Fruit fly (Drosophila melanogaster) whole organism, embryonic: Measurements from ENCODE around the gene DZIP1.

Experiments
- ATbp ChIP-seq: fragments of 200-800 bp; sonication (Bioruptor generic); optimal IDR thresholded peaks from 2 replicates; lab custom pipeline; 2017; ENCODE audit warnings: missing biosample characterization, mild to moderate bottlenecking, missing genetic modification characterization, missing genetic modification reagents
- B-H2 ChIP-seq: fragments of 200-800 bp; sonication (Bioruptor generic); optimal IDR thresholded peaks from 2 replicates; lab custom pipeline; 2018; ENCODE audit warnings: missing biosample characterization, mild to moderate bottlenecking, missing genetic modification characterization
- CG10543 ChIP-seq: fragments of 200-800 bp; sonication (Bioruptor generic); optimal IDR thresholded peaks from 3 replicates; lab custom pipeline; 2017; ENCODE audit warnings: missing biosample characterization, mild to moderate bottlenecking, missing genetic modification characterization, moderate library complexity
- CG11695 ChIP-seq: fragments of 200-800 bp; sonication (Bioruptor generic); IDR thresholded peaks from 3 replicates; pipeline ENCODE4 v1.3.6; 2022; ENCODE audit warnings: missing biosample characterization, missing genetic modification characterization
- CG13296 ChIP-seq: fragments of 200-800 bp; sonication (Bioruptor generic); optimal IDR thresholded peaks from 3 replicates; lab custom pipeline; 2018; ENCODE audit warnings: missing biosample characterization, mild to moderate bottlenecking, missing genetic modification characterization
- CG16815 ChIP-seq: fragments of 200-800 bp; sonication (Bioruptor generic); optimal IDR thresholded peaks from 3 replicates; lab custom pipeline; 2017; ENCODE audit warnings: missing biosample characterization, mild to moderate bottlenecking, missing genetic modification characterization
- CG1792 ChIP-seq: fragments of 200-800 bp; sonication (Bioruptor generic); optimal IDR thresholded peaks from 2 replicates; lab custom pipeline; 2016; ENCODE audit warnings: missing biosample characterization, missing genetic modification characterization
- CG2116 ChIP-seq: fragments of 200-800 bp; sonication (Bioruptor generic); optimal IDR thresholded peaks from 3 replicates; lab custom pipeline; 2018; ENCODE audit warnings: missing biosample characterization, mild to moderate bottlenecking, missing genetic modification characterization
- CG2120 ChIP-seq: fragments of 200-800 bp; sonication (Bioruptor generic); optimal IDR thresholded peaks from 3 replicates; lab custom pipeline; 2016; ENCODE audit warnings: missing biosample characterization, missing genetic modification characterization
- CG2129 ChIP-seq: fragments of 200-800 bp; sonication (Bioruptor generic); IDR thresholded peaks from 2 replicates; pipeline ENCODE4 v1.3.6; 2022; ENCODE audit warnings: missing biosample characterization, missing genetic modification characterization; ENCODE audit not compliant: partially characterized antibody
- CG2678 ChIP-seq: fragments of 200-800 bp; sonication (Bioruptor generic); optimal IDR thresholded peaks from 3 replicates; lab custom pipeline; 2019; ENCODE audit warnings: missing biosample characterization, mild to moderate bottlenecking, missing genetic modification characterization, moderate library complexity
- CG2875 ChIP-seq: fragments of 200-800 bp; sonication (Bioruptor generic); optimal IDR thresholded peaks from 2 replicates; lab custom pipeline; 2017; ENCODE audit warnings: missing biosample characterization, mild to moderate bottlenecking, missing genetic modification characterization, missing genetic modification reagents
- CG30020 ChIP-seq: fragments of 200-800 bp; optimal IDR thresholded peaks from 2 replicates; lab custom pipeline; 2019; ENCODE audit warnings: missing biosample characterization, mild to moderate bottlenecking, missing genetic modification characterization, moderate library complexity
- CG30403 ChIP-seq: fragments of 200-800 bp; sonication (Bioruptor generic); optimal IDR thresholded peaks from 3 replicates; lab custom pipeline; 2016; ENCODE audit warnings: missing biosample characterization, missing genetic modification characterization
- CG3065 ChIP-seq: fragments of 200-800 bp; sonication (Bioruptor generic); optimal IDR thresholded peaks from 2 replicates; lab custom pipeline; 2016; ENCODE audit warnings: missing biosample characterization, missing genetic modification characterization
- CG31224 ChIP-seq: fragments of 200-800 bp; sonication (Bioruptor generic); IDR thresholded peaks from 2 replicates; pipeline ENCODE4 v1.3.6; 2022; ENCODE audit warnings: missing biosample characterization, missing genetic modification characterization
- CG3995 ChIP-seq: fragments of 200-800 bp; sonication (Bioruptor generic); optimal IDR thresholded peaks from 3 replicates; lab custom pipeline; 2016; ENCODE audit warnings: missing biosample characterization, missing genetic modification characterization
- CG4328 ChIP-seq: fragments of 200-800 bp; sonication (Bioruptor generic); optimal IDR thresholded peaks from 3 replicates; lab custom pipeline; 2017; ENCODE audit warnings: missing biosample characterization, missing genetic modification reagents, missing genetic modification characterization
- CG4424 ChIP-seq: fragments of 200-800 bp; sonication (Bioruptor generic); optimal IDR thresholded peaks from 3 replicates; lab custom pipeline; 2016; ENCODE audit warnings: missing biosample characterization, missing genetic modification characterization
- CG6272 ChIP-seq: fragments of 200-800 bp; sonication (Bioruptor generic); IDR thresholded peaks from 2 replicates; pipeline ENCODE4 v1.3.6; 2022; ENCODE audit warnings: missing biosample characterization, missing genetic modification characterization
- CG6854 ChIP-seq: fragments of 200-800 bp; sonication (Bioruptor generic); optimal IDR thresholded peaks from 3 replicates; lab custom pipeline; 2017; ENCODE audit warnings: missing biosample characterization, mild to moderate bottlenecking, missing genetic modification characterization
- CG7372 ChIP-seq: fragments of 200-800 bp; sonication (Bioruptor generic); IDR thresholded peaks from 2 replicates; pipeline ENCODE4 v1.3.6; 2022; ENCODE audit warnings: missing biosample characterization, missing genetic modification characterization
- CG7556 ChIP-seq: fragments of 200-800 bp; sonication (Bioruptor generic); optimal IDR thresholded peaks from 2 replicates; lab custom pipeline; 2017; ENCODE audit warnings: missing biosample characterization, mild to moderate bottlenecking, missing genetic modification characterization
- CG8290 ChIP-seq, 3 experiments: fragments of 200-800 bp; sonication (Bioruptor generic); optimal IDR thresholded peaks; 2 replicates each; lab custom pipeline; 2016 to 2019; ENCODE audit warnings: missing biosample characterization in 3 of 3, missing genetic modification characterization in 3 of 3, mild to moderate bottlenecking in 2 of 3, moderate library complexity in 1 of 3
- H15 ChIP-seq: fragments of 200-800 bp; sonication (Bioruptor generic); IDR thresholded peaks from 3 replicates; pipeline ENCODE4 v1.3.6; 2022; ENCODE audit warnings: missing biosample characterization, missing genetic modification characterization
- Hmr ChIP-seq: fragments of 200-800 bp; sonication (Bioruptor generic); optimal IDR thresholded peaks from 3 replicates; lab custom pipeline; 2017; ENCODE audit warnings: mild to moderate bottlenecking, missing biosample characterization, missing genetic modification reagents, missing genetic modification characterization
- Hr51 ChIP-seq, 2 experiments: fragments of 200-800 bp; sonication (Bioruptor generic); optimal IDR thresholded peaks; 2 replicates in 1 of 2; 3 replicates in 1 of 2; lab custom pipeline; 2016 to 2018; ENCODE audit warnings: missing biosample characterization in 2 of 2, missing genetic modification characterization in 2 of 2, mild to moderate bottlenecking in 1 of 2, moderate library complexity in 1 of 2
- Meics ChIP-seq: fragments of 200-800 bp; sonication (Bioruptor generic); optimal IDR thresholded peaks from 2 replicates; lab custom pipeline; 2017; ENCODE audit warnings: missing biosample characterization, mild to moderate bottlenecking, missing genetic modification characterization
- Rfx ChIP-seq: fragments of 200-800 bp; sonication (Bioruptor generic); IDR thresholded peaks from 2 replicates; pipeline ENCODE4 v1.3.6; 2022; ENCODE audit warnings: missing biosample characterization, missing genetic modification characterization
- Xbp1 ChIP-seq: fragments of 200-800 bp; sonication (Bioruptor generic); optimal IDR thresholded peaks from 3 replicates; lab custom pipeline; 2016; ENCODE audit warnings: missing biosample characterization, mild to moderate bottlenecking, missing genetic modification characterization
- al ChIP-seq: fragments of 200-800 bp; sonication (Bioruptor generic); IDR thresholded peaks from 2 replicates; pipeline ENCODE4 v1.3.6; 2022; ENCODE audit warnings: missing biosample characterization, missing genetic modification characterization
- ap ChIP-seq: fragments of 200-800 bp; sonication (Bioruptor generic); IDR thresholded peaks from 2 replicates; pipeline ENCODE4 v1.3.6; 2022; ENCODE audit warnings: missing biosample characterization, missing genetic modification characterization
- az2 ChIP-seq: fragments of 200-800 bp; sonication (Bioruptor generic); optimal IDR thresholded peaks from 3 replicates; lab custom pipeline; 2016; ENCODE audit warnings: missing biosample characterization, missing genetic modification characterization
- bsh ChIP-seq, 2 experiments: fragments of 200-800 bp; sonication (Bioruptor generic); optimal IDR thresholded peaks; 2 replicates each; lab custom pipeline; 2017 to 2018; ENCODE audit warnings: mild to moderate bottlenecking in 2 of 2, missing biosample characterization in 2 of 2, missing genetic modification characterization in 2 of 2, moderate library complexity in 1 of 2
- chn ChIP-seq: fragments of 200-800 bp; sonication (Bioruptor generic); optimal IDR thresholded peaks from 2 replicates; lab custom pipeline; 2016; ENCODE audit warnings: missing biosample characterization, missing genetic modification characterization
- crc ChIP-seq: fragments of 200-800 bp; sonication (Bioruptor generic); optimal IDR thresholded peaks from 2 replicates; lab custom pipeline; 2016; ENCODE audit warnings: missing biosample characterization, missing genetic modification characterization
- dimm ChIP-seq: fragments of 200-800 bp; sonication (Bioruptor generic); IDR thresholded peaks from 2 replicates; pipeline ENCODE4 v1.3.6; 2022; ENCODE audit warnings: missing biosample characterization, missing genetic modification characterization
- grau ChIP-seq: fragments of 200-800 bp; optimal IDR thresholded peaks from 3 replicates; lab custom pipeline; 2019; ENCODE audit warnings: missing biosample characterization, mild to moderate bottlenecking, missing genetic modification characterization, moderate library complexity
- lab ChIP-seq: fragments of 200-800 bp; sonication (Bioruptor generic); optimal IDR thresholded peaks from 3 replicates; lab custom pipeline; 2017; ENCODE audit warnings: missing biosample characterization, missing genetic modification characterization, mild to moderate bottlenecking, moderate library complexity, missing genetic modification reagents
- lmd ChIP-seq: fragments of 200-800 bp; sonication (Bioruptor generic); IDR thresholded peaks from 2 replicates; pipeline ENCODE4 v1.3.6; 2022; ENCODE audit warnings: missing biosample characterization, missing genetic modification characterization
- mirr ChIP-seq: fragments of 200-800 bp; sonication (Bioruptor generic); optimal IDR thresholded peaks from 3 replicates; lab custom pipeline; 2018; ENCODE audit warnings: missing biosample characterization, mild to moderate bottlenecking, missing genetic modification characterization
- ranshi ChIP-seq: fragments of 200-800 bp; sonication (Bioruptor generic); IDR thresholded peaks from 2 replicates; pipeline ENCODE4 v1.3.6; 2022; ENCODE audit warnings: missing biosample characterization, missing genetic modification characterization
- sd ChIP-seq: fragments of 200-800 bp; sonication (Bioruptor generic); optimal IDR thresholded peaks from 3 replicates; lab custom pipeline; 2018; ENCODE audit warnings: missing biosample characterization, mild to moderate bottlenecking, missing genetic modification characterization, moderate library complexity
- sna ChIP-seq: fragments of 200-800 bp; sonication (Bioruptor generic); IDR thresholded peaks from 2 replicates; pipeline ENCODE4 v1.3.6; 2022; ENCODE audit warnings: missing biosample characterization, missing genetic modification characterization; ENCODE audit not compliant: partially characterized antibody
- sob ChIP-seq: fragments of 200-800 bp; sonication (Bioruptor generic); IDR thresholded peaks from 2 replicates; pipeline ENCODE4 v1.3.6; 2022; ENCODE audit warnings: missing biosample characterization, missing genetic modification characterization
- toy ChIP-seq: fragments of 200-800 bp; sonication (Bioruptor generic); IDR thresholded peaks from 2 replicates; pipeline ENCODE4 v1.3.6; 2022; ENCODE audit warnings: missing biosample characterization, missing genetic modification characterization
- vvl ChIP-seq: fragments of 200-800 bp; sonication (Bioruptor generic); IDR thresholded peaks from 2 replicates; pipeline ENCODE4 v1.3.6; 2022; ENCODE audit warnings: missing biosample characterization, missing genetic modification characterization
- wdn ChIP-seq: fragments of 200-800 bp; sonication (Bioruptor generic); IDR thresholded peaks from 2 replicates; pipeline ENCODE4 v1.3.6; 2022; ENCODE audit warnings: missing biosample characterization, missing genetic modification characterization
- z ChIP-seq: fragments of 200-800 bp; sonication (Bioruptor generic); IDR thresholded peaks from 3 replicates; pipeline ENCODE4 v1.3.6; 2022; ENCODE audit warnings: missing biosample characterization, missing genetic modification characterization
- zfh2 ChIP-seq: fragments of 200-800 bp; sonication (Bioruptor generic); optimal IDR thresholded peaks from 2 replicates; lab custom pipeline; 2016; ENCODE audit warnings: missing biosample characterization, missing genetic modification characterization

The DZIP1 gene

DNA sequence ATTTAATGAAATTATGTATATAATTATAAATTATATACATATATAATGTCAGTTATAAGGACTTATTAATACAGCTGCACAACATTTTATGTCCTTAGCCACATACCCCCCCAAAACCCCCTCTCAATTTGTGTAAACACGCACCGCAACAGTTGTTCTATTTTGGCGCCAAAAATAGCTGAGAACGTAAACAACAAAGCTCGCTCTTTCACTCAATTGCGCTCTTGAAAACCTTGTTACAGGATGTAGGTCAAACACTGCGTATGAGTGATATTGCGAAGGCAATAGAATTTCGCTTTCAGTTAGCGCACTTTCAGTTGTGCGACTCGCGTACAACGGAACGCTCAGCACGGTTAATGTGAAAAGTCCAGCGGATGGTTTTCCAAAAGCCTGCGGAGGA, 29.3 kb downstream of the DZIP1 start, which contains the start of gene Esyt2 (continued):
- TF ChIP-seq ATbp (peak; percentile 13), grau (peak; percentile 47), CG2875 (GFP tag; lab: Kevin White, UChicago) (no peak), lab (GFP tag; lab: Kevin White, UChicago) (peak; percentile 74), ap (GFP tag; lab: Robert Waterston, UW) (peak; percentile 43; the same call in 1 of the 2 replicates), CG30020 (tag; lab: Kevin White, UChicago) (no peak), B-H2 (GFP tag; lab: Kevin White, UChicago) (peak; percentile 5), lmd (GFP tag; lab: Robert Waterston, UW) (peak; percentile 49; the same call in 1 of the 2 replicates), chn (GFP tag; lab: Kevin White, UChicago) (no peak), CG3065 (GFP tag; lab: Kevin White, UChicago) (no peak), Rfx (GFP tag; lab: Robert Waterston, UW) (peak; percentile 76), sna (GFP tag; lab: Robert Waterston, UW) (no peak), mirr (GFP tag; lab: Kevin White, UChicago) (peak; percentile 69), wdn (GFP tag; lab: Robert Waterston, UW) (peak; percentile 37; the same call in 1 of the 2 replicates), CG3995 (GFP tag; lab: Kevin White, UChicago) (no peak), CG2129 (GFP tag; lab: Robert Waterston, UW) (no peak), CG4424 (no peak), CG2678 (peak; percentile 64), vvl (peak; percentile 62), CG13296 (GFP tag; lab: Kevin White, UChicago) (peak; percentile 20), CG4328 (GFP tag; lab: Kevin White, UChicago) (no peak), CG31224 (GFP tag; lab: Robert Waterston, UW) (peak; percentile 59; the same call in 1 of the 2 replicates), CG2116 (GFP tag; lab: Kevin White, UChicago) (no peak), z (GFP tag; lab: Robert Waterston, UW) (peak; percentile 95), Meics (GFP tag; lab: Kevin White, UChicago) (peak; percentile 73), CG6854 (GFP tag; lab: Kevin White, UChicago) (peak; percentile 48), crc (GFP tag; lab: Kevin White, UChicago) (no peak), CG10543 (GFP tag; lab: Kevin White, UChicago) (no peak), dimm (GFP tag; lab: Robert Waterston, UW) (no peak), toy (GFP tag; lab: Robert Waterston, UW) (0 out of 2 replicates have a peak, but pooled peaks have one; percentile 35), bsh (GFP tag; optimal IDR thresholded peaks at IDR 0.05; lab: Kevin White, UChicago) (peak in 1 of 2 experiments; percentile 13), zfh2 (GFP tag; lab: Kevin White, UChicago) (peak; percentile 34), sd (peak; percentile 57), H15 (GFP tag; lab: Robert Waterston, UW) (0 out of 3 replicates have a peak, but pooled peaks have one; percentile 47), Hmr (GFP tag; lab: Kevin White, UChicago) (peak; percentile 83), CG11695 (GFP tag; lab: Robert Waterston, UW) (peak; percentile 63; the same call in 2 of the 3 replicates), CG7372 (GFP tag; lab: Robert Waterston, UW) (0 out of 2 replicates have a peak, but pooled peaks have one; percentile 36), al (GFP tag; lab: Robert Waterston, UW) (0 out of 2 replicates have a peak, but pooled peaks have one; percentile 46), CG1792 (no peak), CG16815 (GFP tag; lab: Kevin White, UChicago) (peak; percentile 43), Xbp1 (GFP tag; lab: Kevin White, UChicago) (peak; percentile 26), az2 (peak; percentile 35), Hr51 (GFP tag; optimal IDR thresholded peaks at IDR 0.05; lab: Kevin White, UChicago) (peak in 1 of 2 experiments; percentile 57), CG8290 (GFP tag; optimal IDR thresholded peaks at IDR 0.05; lab: Kevin White, UChicago) (no peak), CG8290 (tag; optimal IDR thresholded peaks at IDR 0.05; lab: Kevin White, UChicago) (peak in 1 of 2 experiments; percentile 51), CG6272 (GFP tag; lab: Robert Waterston, UW) (no peak), CG30403 (GFP tag; lab: Kevin White, UChicago) (peak; percentile 21), CG7556 (GFP tag; lab: Kevin White, UChicago) (peak; percentile 30), CG2120 (GFP tag; lab: Kevin White, UChicago) (peak; percentile 27), ranshi (GFP tag; lab: Robert Waterston, UW) (peak; percentile 48; the same call in 1 of the 2 replicates), sob (GFP tag; lab: Robert Waterston, UW) (peak; percentile 37; the same call in 1 of the 2 replicates)
